Worm (Caenorhabditis elegans): ENCODE data around the gene xpo-3.

The xpo-3 gene

ce11 chrIV:7903359-7903758 lies 20.5 kb downstream of the xpo-3 start, which contains the start of gene C49H3.6:
Gene C49H3.6 (plus strand): TSS chrIV:7903738.
- no peak for TF ChIP-seq W03F9.2 (tag; optimal IDR thresholded peaks at IDR 0.05)
- TF ChIP-seq dao-5 (tag; optimal IDR thresholded peaks at IDR 0.05), result no peak
- no peak for TF ChIP-seq him-1 (tag; optimal IDR thresholded peaks at IDR 0.05)

- TF ChIP-seq W03F9.2 (tag; optimal IDR thresholded peaks at IDR 0.05) (peak; percentile 84), him-1 (tag; optimal IDR thresholded peaks at IDR 0.05) (no peak)
These were observed 21.5 kb downstream of the xpo-3 start, which contains the start of gene arp-11 for ce11 chrIV:7902221-7902904. Gene arp-11 (minus strand): TSS chrIV:7902271.

- TF ChIP-seq W03F9.2 (tag; optimal IDR thresholded peaks at IDR 0.05) (no peak), him-1 (tag; optimal IDR thresholded peaks at IDR 0.05) (no peak), dao-5 (tag; optimal IDR thresholded peaks at IDR 0.05) (no peak)
These were observed 25.3 kb downstream of the xpo-3 start for ce11 chrIV:7898489-7898888.

- no peak for TF ChIP-seq him-1 (tag; optimal IDR thresholded peaks at IDR 0.05)
- TF ChIP-seq dao-5 (tag; optimal IDR thresholded peaks at IDR 0.05), result no peak
- no peak for TF ChIP-seq W03F9.2 (tag; optimal IDR thresholded peaks at IDR 0.05)
These were observed 25.9 kb downstream of the xpo-3 start for ce11 chrIV:7897953-7898352.

- TF ChIP-seq dao-5 (tag; optimal IDR thresholded peaks at IDR 0.05) (no peak), him-1 (tag; optimal IDR thresholded peaks at IDR 0.05) (no peak), W03F9.2 (tag; optimal IDR thresholded peaks at IDR 0.05) (no peak)
These were observed 26.4 kb downstream of the xpo-3 start, which contains the start of gene ilys-4 for ce11 chrIV:7897443-7897842. Gene ilys-4 (minus strand): TSS chrIV:7897543.

ce11 chrIV:7881726-7882125 lies 42.1 kb downstream of the xpo-3 start, which contains the start of gene atic-1:
Gene atic-1 (plus strand): TSS chrIV:7882026.
- no peak for TF ChIP-seq dao-5 (tag; optimal IDR thresholded peaks at IDR 0.05)

- TF ChIP-seq him-1 (tag; optimal IDR thresholded peaks at IDR 0.05) (no peak), W03F9.2 (tag; optimal IDR thresholded peaks at IDR 0.05) (no peak), dao-5 (tag; optimal IDR thresholded peaks at IDR 0.05) (no peak)
These were observed 42.7 kb downstream of the xpo-3 start for ce11 chrIV:7881166-7881565.

- no peak for TF ChIP-seq W03F9.2 (tag; optimal IDR thresholded peaks at IDR 0.05)
- TF ChIP-seq him-1 (tag; optimal IDR thresholded peaks at IDR 0.05), result no peak
- no peak for TF ChIP-seq dao-5 (tag; optimal IDR thresholded peaks at IDR 0.05)
These were observed 44.8 kb downstream of the xpo-3 start, which contains the start of gene srt-73 for ce11 chrIV:7879017-7879416. Gene srt-73 (plus strand): TSS chrIV:7879317.

ce11 chrIV:7877781-7878180 lies 46.1 kb downstream of the xpo-3 start, which contains the start of gene kin-26:
Gene kin-26 (minus strand): TSS chrIV:7877881.
- TF ChIP-seq W03F9.2 (tag; optimal IDR thresholded peaks at IDR 0.05), result no peak
- no peak for TF ChIP-seq dao-5 (tag; optimal IDR thresholded peaks at IDR 0.05)
- no peak for TF ChIP-seq him-1 (tag; optimal IDR thresholded peaks at IDR 0.05)

ce11 chrIV:7877255-7877654 lies 46.6 kb downstream of the xpo-3 start:
- no peak for TF ChIP-seq him-1 (tag; optimal IDR thresholded peaks at IDR 0.05)
- no peak for TF ChIP-seq W03F9.2 (tag; optimal IDR thresholded peaks at IDR 0.05)
- TF ChIP-seq dao-5 (tag; optimal IDR thresholded peaks at IDR 0.05), result no peak

- no peak for TF ChIP-seq him-1 (tag; optimal IDR thresholded peaks at IDR 0.05)
- TF ChIP-seq W03F9.2 (tag; optimal IDR thresholded peaks at IDR 0.05), result no peak
- no peak for TF ChIP-seq dao-5 (tag; optimal IDR thresholded peaks at IDR 0.05)
These were observed 53.4 kb downstream of the xpo-3 start, which contains the start of gene T06C10.3 for ce11 chrIV:7870451-7870850. Gene T06C10.3 (plus strand): TSS chrIV:7870751.

- TF ChIP-seq W03F9.2 (tag; optimal IDR thresholded peaks at IDR 0.05), result no peak
- no peak for TF ChIP-seq dao-5 (tag; optimal IDR thresholded peaks at IDR 0.05)
- no peak for TF ChIP-seq him-1 (tag; optimal IDR thresholded peaks at IDR 0.05)
These were observed 55.2 kb downstream of the xpo-3 start, which contains the start of gene flp-10 for ce11 chrIV:7868607-7869006. Gene flp-10 (plus strand): TSS chrIV:7868907.

All from whole organism, L4/young adult.